Fruit fly (Drosophila melanogaster): ENCODE results near the gene Elo68beta.

DNA sequence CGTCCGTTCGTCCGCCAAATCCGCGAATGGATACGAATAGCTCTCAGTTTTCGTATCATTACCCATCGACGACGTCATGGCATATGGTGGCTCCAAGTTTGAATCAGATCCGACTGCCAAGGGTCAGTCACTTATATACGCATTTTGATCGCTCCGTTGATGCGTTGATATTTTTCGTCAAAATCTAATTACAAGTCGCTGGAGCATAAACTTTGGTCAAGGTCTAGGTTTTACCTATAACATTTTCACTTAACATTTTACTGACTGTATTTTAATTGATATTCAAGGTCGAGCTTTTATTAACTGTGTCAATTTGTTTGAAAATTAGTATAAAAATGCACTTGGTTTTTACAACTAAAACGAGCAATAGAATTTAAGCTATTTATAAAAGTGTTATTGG, at the start of gene Elo68beta:
- TF ChIP-seq h (optimal IDR thresholded peaks at IDR 0.05) (no peak), Sin3A (optimal IDR thresholded peaks at IDR 0.05) (no peak), Myc (optimal IDR thresholded peaks at IDR 0.05) (no peak), psq (optimal IDR thresholded peaks at IDR 0.05) (no peak), ttk (optimal IDR thresholded peaks at IDR 0.05) (no peak), insv (optimal IDR thresholded peaks at IDR 0.05) (no peak)

Data from Kc167 (cell line).